Fruit fly (Drosophila melanogaster) Kc167 (cell line): ENCODE measurements around the gene MTF-1.

Experiments used
- insv ChIP-seq: fragments of >200 bp; optimal IDR thresholded peaks from 3 replicates; lab custom pipeline; 2018; ENCODE audit warnings: missing external identifiers
- ttk ChIP-seq: sonication (Bioruptor generic); optimal IDR thresholded peaks from 2 replicates; lab custom pipeline; 2017; ENCODE audit warnings: missing external identifiers

DNA sequence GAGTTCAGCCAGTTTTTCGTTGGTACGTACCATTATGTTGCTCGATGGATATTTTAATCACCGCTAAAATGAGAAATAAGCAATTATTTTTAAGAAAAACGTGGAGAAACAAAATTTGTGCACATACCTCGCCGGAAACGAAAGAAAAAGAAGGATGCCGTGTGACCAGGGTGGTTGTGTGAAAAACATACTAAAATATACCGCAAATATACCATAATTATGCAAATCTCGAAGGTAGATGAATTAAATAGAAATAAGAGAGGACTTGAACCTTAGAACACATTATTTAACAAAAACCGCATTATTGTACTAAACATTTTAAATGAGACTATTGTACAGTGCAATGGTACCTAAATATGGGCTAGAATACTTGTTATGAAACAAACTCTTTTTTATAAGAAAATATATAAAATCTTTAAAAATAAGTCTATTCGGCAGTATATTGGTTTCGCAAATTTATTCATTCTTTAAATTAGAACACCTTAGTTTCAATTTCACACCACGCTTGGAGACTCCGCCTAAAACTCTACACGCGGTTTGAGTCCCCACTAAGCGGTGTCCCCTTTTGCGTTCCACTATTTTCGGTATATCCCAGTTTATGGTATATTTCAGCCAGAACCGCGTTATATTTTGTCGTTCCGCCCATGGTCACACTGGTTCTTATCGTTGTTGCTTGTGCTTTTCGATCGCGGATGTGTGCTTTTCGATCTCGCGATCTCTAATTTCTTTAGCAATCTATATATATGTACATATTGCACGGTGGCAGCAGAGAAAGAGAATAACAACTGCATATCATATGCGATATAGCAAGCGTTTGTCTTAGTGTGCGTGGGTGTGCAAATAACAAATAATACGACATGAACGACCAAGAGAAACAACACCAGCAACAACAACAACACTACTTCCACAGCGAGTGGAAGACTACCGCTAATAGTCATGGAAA lies at the start of gene MTF-1, which contains the start of gene RpS17:
- TF ChIP-seq insv (no peak), ttk (lab: Kevin White, UChicago) (no peak)
